Worm (Caenorhabditis elegans): ENCODE measurements around the gene T27F7.12.

- no peak for TF ChIP-seq nhr-12 (tag; optimal IDR thresholded peaks at IDR 0.05)
- TF ChIP-seq unc-62 (GFP tag; optimal IDR thresholded peaks at IDR 0.05), result no peak
- TF ChIP-seq snpc-4 (tag; optimal IDR thresholded peaks at IDR 0.05), result no peak
- no peak for TF ChIP-seq pha-4 (tag; optimal IDR thresholded peaks at IDR 0.05)
- no peak for TF ChIP-seq ztf-11 (tag; optimal IDR thresholded peaks at IDR 0.05)
Observed at ce11 chrII:5003660-5004059, 13.8 kb downstream of the T27F7.12 start, which contains the start of gene F59A6.10.

Measured in whole organism, mixed stage, embryonic.